Worm (Caenorhabditis elegans) whole organism, young adult: ENCODE data around the gene F21D5.3.

Source experiments
- B0035.1 ChIP-seq: sonication (generic microtip); optimal IDR thresholded peaks from 2 replicates; lab custom pipeline; 2016; ENCODE audit warnings: missing genetic modification characterization, mild to moderate bottlenecking, missing compliant biosample characterization, missing genotype, missing genetic modification reagents
- F33H1.4 ChIP-seq: fragments of 200-800 bp; sonication (Bioruptor generic); IDR thresholded peaks from 2 replicates; pipeline ENCODE4 v1.3.6; 2022; ENCODE audit warnings: missing genetic modification reagents, missing genetic modification characterization, missing compliant biosample characterization
- ama-1 ChIP-seq, 3 experiments: fragments of 150-350 bp in 1 of 3; sonication (generic microtip) in 2 of 3; optimal IDR thresholded peaks; 2 replicates each; lab custom pipeline; 2014 to 2018; ENCODE audit warnings: missing biosample characterization in 2 of 3, missing genetic modification characterization in 2 of 3, missing genetic modification reagents in 2 of 3
- aptf-2 ChIP-seq: fragments of 200-800 bp; sonication (Bioruptor generic); conservative IDR thresholded peaks from 2 replicates; pipeline ENCODE4 v1.3.6; 2022; ENCODE audit warnings: missing genetic modification reagents, missing genetic modification characterization, missing compliant biosample characterization
- ceh-91 ChIP-seq: fragments of 200-800 bp; sonication (Bioruptor generic); IDR thresholded peaks from 2 replicates; pipeline ENCODE4 v1.3.6; 2022; ENCODE audit warnings: missing genetic modification reagents, missing genetic modification characterization, missing compliant biosample characterization
- egrh-3 ChIP-seq: fragments of 200-800 bp; sonication (Bioruptor generic); IDR thresholded peaks from 2 replicates; pipeline ENCODE4 v1.3.6; 2022; ENCODE audit warnings: missing genetic modification reagents, missing genetic modification characterization, missing compliant biosample characterization
- mcd-1 ChIP-seq: fragments of 200-800 bp; sonication (Bioruptor generic); IDR thresholded peaks from 2 replicates; pipeline ENCODE4 v1.3.6; 2022; ENCODE audit warnings: missing genetic modification reagents, missing genetic modification characterization, missing compliant biosample characterization
- mel-28 ChIP-seq: sonication (generic microtip); optimal IDR thresholded peaks from 2 replicates; lab custom pipeline; 2016; ENCODE audit warnings: borderline replicate concordance, mild to moderate bottlenecking, missing genetic modification characterization, missing compliant biosample characterization
- nfya-2 ChIP-seq: fragments of 200-800 bp; sonication (Bioruptor generic); IDR thresholded peaks from 2 replicates; pipeline ENCODE4 v1.3.6; 2022; ENCODE audit warnings: missing genetic modification reagents, missing genetic modification characterization, missing compliant biosample characterization
- pha-4 ChIP-seq: fragments of 150-350 bp; sonication (generic microtip); optimal IDR thresholded peaks from 2 replicates; lab custom pipeline; 2014; ENCODE audit warnings: missing biosample characterization, missing genetic modification reagents, missing genetic modification characterization
- snpc-4 ChIP-seq, 5 experiments: fragments of 150-350 bp in 1 of 5; sonication (generic microtip) in 4 of 5; optimal IDR thresholded peaks; 2 replicates each; lab custom pipeline; 2014 to 2018; ENCODE audit warnings: missing genetic modification characterization in 5 of 5, missing biosample characterization in 3 of 5, antibody characterized with exemption in 2 of 5, mild to moderate bottlenecking in 2 of 5, missing compliant biosample characterization in 2 of 5, missing genotype in 2 of 5, moderate library complexity in 2 of 5, missing genetic modification reagents in 1 of 5
- unc-130 ChIP-seq: sonication (generic microtip); optimal IDR thresholded peaks from 2 replicates; lab custom pipeline; 2016; ENCODE audit warnings: missing genetic modification reagents, missing genetic modification characterization, missing compliant biosample characterization
- unc-62 ChIP-seq: fragments of 150-350 bp; optimal IDR thresholded peaks from 2 replicates; lab custom pipeline; 2014; ENCODE audit warnings: missing biosample characterization, missing genetic modification reagents, missing genetic modification characterization

ce11 chrIV:8723720-8724119 is 6.9 kb upstream of the F21D5.3 start, which contains the start of gene F21D5.9:
- TF ChIP-seq unc-130 (no peak), B0035.1 (no peak), pha-4 (tag; lab: Kevin White, UChicago) (no peak), ama-1 (optimal IDR thresholded peaks at IDR 0.05; lab: Kevin White, UChicago) (no peak), ama-1 (GFP tag; optimal IDR thresholded peaks at IDR 0.05; lab: Kevin White, UChicago) (no peak), mel-28 (tag; lab: Kevin White, UChicago) (no peak), aptf-2 (no peak), F33H1.4 (GFP tag; lab: Robert Waterston, UW) (no peak), nfya-2 (GFP tag; lab: Robert Waterston, UW) (no peak), mcd-1 (no peak), ceh-91 (GFP tag; lab: Robert Waterston, UW) (no peak), snpc-4 (GFP tag; optimal IDR thresholded peaks at IDR 0.05; lab: Kevin White, UChicago) (no peak), snpc-4 (tag; optimal IDR thresholded peaks at IDR 0.05; lab: Kevin White, UChicago) (no peak), egrh-3 (GFP tag; lab: Robert Waterston, UW) (no peak), unc-62 (GFP tag; lab: Kevin White, UChicago) (no peak)
